Fruit fly (Drosophila melanogaster) whole organism, embryonic: ENCODE results near the gene SamDC.

ENCODE experiments used
- Ada2b ChIP-seq: fragments of 200-800 bp; sonication (Bioruptor generic); IDR thresholded peaks from 2 replicates; pipeline ENCODE4 v1.3.6; 2022; ENCODE audit warnings: missing biosample characterization, missing genetic modification characterization
- Atf-2 ChIP-seq: fragments of 200-800 bp; sonication (Bioruptor generic); optimal IDR thresholded peaks from 2 replicates; lab custom pipeline; 2016; ENCODE audit warnings: missing biosample characterization, missing genetic modification characterization
- Bteb2 ChIP-seq: fragments of 200-800 bp; sonication (Bioruptor generic); optimal IDR thresholded peaks from 2 replicates; lab custom pipeline; 2016; ENCODE audit warnings: missing biosample characterization, missing genetic modification characterization
- CG10147 ChIP-seq: fragments of 200-800 bp; sonication (Bioruptor generic); optimal IDR thresholded peaks from 2 replicates; lab custom pipeline; 2019; ENCODE audit warnings: missing biosample characterization, mild to moderate bottlenecking, missing genetic modification characterization, moderate library complexity
- CG10209 ChIP-seq: fragments of 200-800 bp; sonication (Bioruptor generic); optimal IDR thresholded peaks from 3 replicates; lab custom pipeline; 2017; ENCODE audit warnings: missing biosample characterization, mild to moderate bottlenecking, missing genetic modification characterization, missing genetic modification reagents
- CG1024 ChIP-seq: fragments of 200-800 bp; sonication (Bioruptor generic); IDR thresholded peaks from 2 replicates; pipeline ENCODE4 v1.3.6; 2022; ENCODE audit warnings: missing biosample characterization, missing genetic modification characterization
- CG10274 ChIP-seq: fragments of 200-800 bp; sonication (Bioruptor generic); optimal IDR thresholded peaks from 3 replicates; lab custom pipeline; 2017; ENCODE audit warnings: missing biosample characterization, mild to moderate bottlenecking, missing genetic modification characterization
- CG10543 ChIP-seq: fragments of 200-800 bp; sonication (Bioruptor generic); optimal IDR thresholded peaks from 3 replicates; lab custom pipeline; 2017; ENCODE audit warnings: missing biosample characterization, mild to moderate bottlenecking, missing genetic modification characterization, moderate library complexity
- CG10654 ChIP-seq: fragments of 200-800 bp; sonication (Bioruptor generic); optimal IDR thresholded peaks from 2 replicates; lab custom pipeline; 2016; ENCODE audit warnings: missing biosample characterization, missing genetic modification characterization
- CG11456 ChIP-seq: fragments of 200-800 bp; sonication (Bioruptor generic); IDR thresholded peaks from 3 replicates; pipeline ENCODE4 v1.3.6; 2022; ENCODE audit warnings: missing biosample characterization, missing genetic modification characterization
- CG11723 ChIP-seq: fragments of 200-800 bp; sonication (Bioruptor generic); optimal IDR thresholded peaks from 2 replicates; lab custom pipeline; 2017; ENCODE audit warnings: missing biosample characterization, mild to moderate bottlenecking, missing genetic modification characterization
- CG12104 ChIP-seq: fragments of 200-800 bp; sonication (Bioruptor generic); optimal IDR thresholded peaks from 3 replicates; lab custom pipeline; 2016; ENCODE audit warnings: missing biosample characterization, missing genetic modification characterization
- CG12155 ChIP-seq: fragments of 200-800 bp; sonication (Bioruptor generic); optimal IDR thresholded peaks from 3 replicates; lab custom pipeline; 2016; ENCODE audit warnings: missing biosample characterization, missing genetic modification characterization
- CG12236 ChIP-seq: fragments of 200-800 bp; sonication (Bioruptor generic); optimal IDR thresholded peaks from 2 replicates; lab custom pipeline; 2016; ENCODE audit warnings: missing biosample characterization, missing genetic modification characterization
- CG1233 ChIP-seq: fragments of 200-800 bp; sonication (Bioruptor generic); optimal IDR thresholded peaks from 4 replicates; lab custom pipeline; 2018; ENCODE audit warnings: missing biosample characterization, mild to moderate bottlenecking, missing genetic modification characterization
- CG14014 ChIP-seq: fragments of 200-800 bp; sonication (Bioruptor generic); IDR thresholded peaks from 2 replicates; pipeline ENCODE4 v1.3.6; 2022; ENCODE audit warnings: missing biosample characterization, missing genetic modification characterization
- CG14441 ChIP-seq: fragments of 200-800 bp; sonication (Bioruptor generic); IDR thresholded peaks from 2 replicates; pipeline ENCODE4 v1.3.6; 2022; ENCODE audit warnings: missing biosample characterization, missing genetic modification characterization
- CG16813 ChIP-seq: fragments of 200-800 bp; sonication (Bioruptor generic); IDR thresholded peaks from 3 replicates; pipeline ENCODE4 v1.3.6; 2022; ENCODE audit warnings: missing biosample characterization, missing genetic modification characterization; ENCODE audit not compliant: partially characterized antibody
- CG17361 ChIP-seq: fragments of 200-800 bp; sonication (Bioruptor generic); IDR thresholded peaks from 3 replicates; pipeline ENCODE4 v1.3.6; 2022; ENCODE audit warnings: missing biosample characterization, missing genetic modification characterization
- CG2129 ChIP-seq: fragments of 200-800 bp; sonication (Bioruptor generic); IDR thresholded peaks from 2 replicates; pipeline ENCODE4 v1.3.6; 2022; ENCODE audit warnings: missing biosample characterization, missing genetic modification characterization; ENCODE audit not compliant: partially characterized antibody
- CG3281 ChIP-seq: fragments of 200-800 bp; sonication (Bioruptor generic); optimal IDR thresholded peaks from 3 replicates; lab custom pipeline; 2017; ENCODE audit warnings: missing biosample characterization, mild to moderate bottlenecking, missing genetic modification characterization
- CG34224 ChIP-seq: fragments of 200-800 bp; sonication (Bioruptor generic); IDR thresholded peaks from 3 replicates; pipeline ENCODE4 v1.3.6; 2022; ENCODE audit warnings: missing biosample characterization, missing genetic modification characterization; ENCODE audit not compliant: partially characterized antibody
- CG5245 ChIP-seq: fragments of 200-800 bp; sonication (Bioruptor generic); optimal IDR thresholded peaks from 3 replicates; lab custom pipeline; 2016; ENCODE audit warnings: missing biosample characterization, missing genetic modification characterization
- CG6791 ChIP-seq: fragments of 200-800 bp; sonication (Bioruptor generic); IDR thresholded peaks from 3 replicates; pipeline ENCODE4 v1.3.6; 2022; ENCODE audit warnings: missing biosample characterization, missing genetic modification characterization; ENCODE audit not compliant: partially characterized antibody
- CG7786 ChIP-seq: fragments of 200-800 bp; sonication (Bioruptor generic); optimal IDR thresholded peaks from 2 replicates; lab custom pipeline; 2016; ENCODE audit warnings: missing biosample characterization, missing genetic modification characterization
- CG9437 ChIP-seq: fragments of 200-800 bp; sonication (Bioruptor generic); optimal IDR thresholded peaks from 2 replicates; lab custom pipeline; 2018; ENCODE audit warnings: missing biosample characterization, mild to moderate bottlenecking, missing genetic modification characterization
- CkIIα-i1 ChIP-seq: fragments of 200-800 bp; sonication (Bioruptor generic); IDR thresholded peaks from 2 replicates; pipeline ENCODE4 v1.3.6; 2022; ENCODE audit warnings: missing biosample characterization, missing genetic modification characterization
- Eip74EF ChIP-seq, 2 experiments: fragments of 200-800 bp in 1 of 2; fragments of >200 bp in 1 of 2; sonication (Bioruptor generic) in 1 of 2; optimal IDR thresholded peaks; 2 replicates each; lab custom pipeline; 2017 to 2019; ENCODE audit warnings: missing biosample characterization in 2 of 2, missing genetic modification characterization in 2 of 2, mild to moderate bottlenecking in 1 of 2, moderate library complexity in 1 of 2
- Fer3 ChIP-seq: fragments of 200-800 bp; sonication (Bioruptor generic); optimal IDR thresholded peaks from 2 replicates; lab custom pipeline; 2018; ENCODE audit warnings: missing biosample characterization, mild to moderate bottlenecking, missing genetic modification characterization, moderate library complexity
- HLH3B ChIP-seq: fragments of 200-800 bp; sonication (Bioruptor generic); IDR thresholded peaks from 2 replicates; pipeline ENCODE4 v1.3.6; 2022; ENCODE audit warnings: missing biosample characterization, missing genetic modification characterization
- Lim3 ChIP-seq: fragments of 200-800 bp; sonication (Bioruptor generic); IDR thresholded peaks from 2 replicates; pipeline ENCODE4 v1.3.6; 2022; ENCODE audit warnings: missing biosample characterization, missing genetic modification characterization
- Med ChIP-seq: fragments of 200-800 bp; sonication (Bioruptor generic); peaks from one replicate; lab custom pipeline; 2016; ENCODE audit warnings: missing biosample characterization, missing genetic modification characterization, mild to moderate bottlenecking, inconsistent platforms, moderate library complexity
- Sox102F ChIP-seq: fragments of 200-800 bp; sonication (Bioruptor generic); optimal IDR thresholded peaks from 2 replicates; lab custom pipeline; 2018; ENCODE audit warnings: missing biosample characterization, mild to moderate bottlenecking, missing genetic modification characterization, moderate library complexity
- Sry-β ChIP-seq: fragments of 200-800 bp; sonication (Bioruptor generic); optimal IDR thresholded peaks from 2 replicates; lab custom pipeline; 2018; ENCODE audit warnings: missing biosample characterization, mild to moderate bottlenecking, missing genetic modification characterization, moderate library complexity
- aop ChIP-seq: fragments of 200-800 bp; sonication (Bioruptor generic); IDR thresholded peaks from 2 replicates; pipeline ENCODE4 v1.3.6; 2022; ENCODE audit warnings: missing biosample characterization, missing genetic modification characterization
- ap ChIP-seq: fragments of 200-800 bp; sonication (Bioruptor generic); IDR thresholded peaks from 2 replicates; pipeline ENCODE4 v1.3.6; 2022; ENCODE audit warnings: missing biosample characterization, missing genetic modification characterization
- chm ChIP-seq: fragments of 200-800 bp; sonication (Bioruptor generic); IDR thresholded peaks from 2 replicates; pipeline ENCODE4 v1.3.6; 2022; ENCODE audit warnings: missing biosample characterization, missing genetic modification characterization
- ewg ChIP-seq: fragments of 200-800 bp; sonication (Bioruptor generic); optimal IDR thresholded peaks from 3 replicates; lab custom pipeline; 2017; ENCODE audit warnings: mild to moderate bottlenecking, missing biosample characterization, missing genetic modification reagents, missing genetic modification characterization
- eyg ChIP-seq: fragments of 200-800 bp; sonication (Bioruptor generic); optimal IDR thresholded peaks from 3 replicates; lab custom pipeline; 2016; ENCODE audit warnings: missing biosample characterization, missing genetic modification characterization
- fd3F ChIP-seq: fragments of 200-800 bp; sonication (Bioruptor generic); optimal IDR thresholded peaks from 2 replicates; lab custom pipeline; 2018; ENCODE audit warnings: missing biosample characterization, mild to moderate bottlenecking, missing genetic modification characterization, moderate library complexity
- ind ChIP-seq: fragments of 200-800 bp; sonication (Bioruptor generic); optimal IDR thresholded peaks from 3 replicates; lab custom pipeline; 2016; ENCODE audit warnings: missing biosample characterization, missing genetic modification characterization
- nerfin-1 ChIP-seq: fragments of 200-800 bp; sonication (Bioruptor generic); optimal IDR thresholded peaks from 3 replicates; lab custom pipeline; 2019; ENCODE audit warnings: missing biosample characterization, mild to moderate bottlenecking, missing genetic modification characterization, moderate library complexity
- pb ChIP-seq: fragments of 200-800 bp; sonication (Bioruptor generic); optimal IDR thresholded peaks from 3 replicates; lab custom pipeline; 2016; ENCODE audit warnings: missing biosample characterization, missing genetic modification characterization
- pita ChIP-seq: fragments of 200-800 bp; sonication (Bioruptor generic); optimal IDR thresholded peaks from 2 replicates; lab custom pipeline; 2017; ENCODE audit warnings: missing biosample characterization, mild to moderate bottlenecking, missing genetic modification characterization
- sima ChIP-seq: fragments of 200-800 bp; sonication (Bioruptor generic); optimal IDR thresholded peaks from 2 replicates; lab custom pipeline; 2016; ENCODE audit warnings: missing biosample characterization, missing genetic modification characterization
- ssp ChIP-seq: fragments of 200-800 bp; sonication (Bioruptor generic); IDR thresholded peaks from 2 replicates; pipeline ENCODE4 v1.3.6; 2022; ENCODE audit warnings: missing biosample characterization, missing genetic modification characterization
- tll ChIP-seq, 2 experiments: fragments of 200-800 bp in 1 of 2; fragments of >200 bp in 1 of 2; sonication (Bioruptor generic) in 1 of 2; optimal IDR thresholded peaks; 2 replicates each; lab custom pipeline; 2017 to 2019; ENCODE audit warnings: missing biosample characterization in 2 of 2, missing genetic modification characterization in 2 of 2, mild to moderate bottlenecking in 1 of 2, moderate library complexity in 1 of 2
- wdn ChIP-seq: fragments of 200-800 bp; sonication (Bioruptor generic); IDR thresholded peaks from 2 replicates; pipeline ENCODE4 v1.3.6; 2022; ENCODE audit warnings: missing biosample characterization, missing genetic modification characterization
- zen ChIP-seq: fragments of 200-800 bp; sonication (Bioruptor generic); optimal IDR thresholded peaks from 3 replicates; lab custom pipeline; 2018; ENCODE audit warnings: missing biosample characterization, mild to moderate bottlenecking, missing genetic modification characterization, moderate library complexity

SamDC gene

DNA sequence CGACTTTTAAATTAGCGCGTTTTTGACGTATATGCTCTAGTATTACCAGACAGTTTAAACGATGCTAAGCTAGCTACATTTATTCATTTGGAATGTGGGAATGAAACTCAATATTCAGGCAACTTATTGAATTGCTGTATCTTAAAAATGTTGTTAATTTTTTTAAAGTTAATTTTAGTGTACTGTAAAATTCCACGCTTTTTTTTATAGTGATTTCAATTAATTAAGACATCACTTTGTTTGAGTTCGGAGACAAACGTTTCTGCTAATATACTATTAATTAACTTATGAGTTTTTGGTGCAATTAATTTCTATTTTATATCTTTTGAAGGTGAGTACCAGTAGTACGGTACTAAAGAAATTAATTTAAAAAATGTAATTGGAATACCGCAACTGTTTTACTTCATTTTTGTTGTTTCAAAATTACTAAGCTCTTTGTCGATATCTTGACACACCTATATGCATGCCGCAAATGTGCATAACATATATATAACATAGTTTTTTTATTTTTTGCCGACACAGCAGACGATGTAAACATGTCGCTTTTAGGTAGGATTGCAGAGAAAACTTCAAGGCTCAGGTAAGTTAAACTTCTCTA lies 47.0 kb downstream of the SamDC start, which contains the start of the genes Cdk1 and mRpS7 (continued):
- TF ChIP-seq CG10209 (GFP tag; lab: Kevin White, UChicago) (peak; percentile 68), Sry-β (GFP tag; lab: Kevin White, UChicago) (no peak), Atf-2 (GFP tag; lab: Kevin White, UChicago) (peak; percentile 38), CG10274 (no peak), Eip74EF (GFP tag; optimal IDR thresholded peaks at IDR 0.05; lab: Kevin White, UChicago) (peak in 1 of 2 experiments; percentile 38), CG2129 (GFP tag; lab: Robert Waterston, UW) (no peak), eyg (GFP tag; lab: Kevin White, UChicago) (no peak), fd3F (GFP tag; lab: Kevin White, UChicago) (peak; percentile 66), CG10147 (GFP tag; lab: Kevin White, UChicago) (peak; percentile 66), Fer3 (tag; lab: Kevin White, UChicago) (peak; percentile 74), aop (GFP tag; lab: Robert Waterston, UW) (no peak), ewg (peak; percentile 52), Ada2b (GFP tag; lab: Robert Waterston, UW) (peak; percentile 50; the same call in 1 of the 2 replicates), CG1233 (peak; percentile 66), CG14014 (GFP tag; lab: Robert Waterston, UW) (peak; percentile 70), CG11723 (GFP tag; lab: Kevin White, UChicago) (peak; percentile 86), chm (GFP tag; lab: Robert Waterston, UW) (peak; percentile 68), CG14441 (GFP tag; lab: Robert Waterston, UW) (peak; percentile 74), Sox102F (GFP tag; lab: Kevin White, UChicago) (no peak), CG10654 (peak; percentile 46), sima (no peak), CG7786 (GFP tag; lab: Kevin White, UChicago) (peak; percentile 47), CG6791 (no peak), tll (GFP tag; optimal IDR thresholded peaks at IDR 0.05; lab: Kevin White, UChicago) (peak in 1 of 2 experiments; percentile 9), CkIIα-i1 (GFP tag; lab: Robert Waterston, UW) (no peak), Bteb2 (GFP tag; lab: Kevin White, UChicago) (peak; percentile 69), CG11456 (GFP tag; lab: Robert Waterston, UW) (peak; percentile 52; the same call in 1 of the 3 replicates), CG12236 (GFP tag; lab: Kevin White, UChicago) (no peak), pb (GFP tag; lab: Kevin White, UChicago) (no peak), Med (GFP tag; lab: Kevin White, UChicago) (peak; percentile 86), CG9437 (peak; percentile 80), zen (tag; lab: Kevin White, UChicago) (peak; percentile 70), CG12104 (peak; percentile 63), ind (GFP tag; lab: Kevin White, UChicago) (peak; percentile 77), CG17361 (GFP tag; lab: Robert Waterston, UW) (peak; percentile 92), Lim3 (GFP tag; lab: Robert Waterston, UW) (no peak), CG16813 (no peak), CG12155 (GFP tag; lab: Kevin White, UChicago) (peak; percentile 69), CG34224 (GFP tag; lab: Robert Waterston, UW) (no peak), HLH3B (GFP tag; lab: Robert Waterston, UW) (no peak), ssp (peak; percentile 71), CG1024 (GFP tag; lab: Robert Waterston, UW) (peak; percentile 69; the same call in 1 of the 2 replicates), CG3281 (GFP tag; lab: Kevin White, UChicago) (peak; percentile 75), CG10543 (GFP tag; lab: Kevin White, UChicago) (peak; percentile 7), ap (GFP tag; lab: Robert Waterston, UW) (0 out of 2 replicates have a peak, but pooled peaks have one; percentile 40), CG5245 (peak; percentile 30), nerfin-1 (tag; lab: Kevin White, UChicago) (peak; percentile 51), pita (GFP tag; lab: Kevin White, UChicago) (no peak), wdn (GFP tag; lab: Robert Waterston, UW) (no peak)
